5 worm cellular contexts compared by ENCODE assay signal in genomic region chrX:16300422-16300821, ce11.
TF ChIP-seq lines count a peak whose summit lies in the region.

No protein-coding gene starts in this region.

TF ChIP-seq in whole organism, L1 larva, 84 proteins besides CTCF, POLR2A, EP300 and RAD21 (continues in another document):
- TF ChIP-seq nhr-11 (tag; optimal IDR thresholded peaks at IDR 0.05; lab: Kevin White, UChicago) (no peak), nhr-90 (tag; optimal IDR thresholded peaks at IDR 0.05; lab: Kevin White, UChicago; ENCODE audit: poor library complexity) (peak; percentile 62), elt-2 (tag; optimal IDR thresholded peaks at IDR 0.05; lab: Kevin White, UChicago) (peak; percentile 31), skn-1 (tag; optimal IDR thresholded peaks at IDR 0.05; lab: Kevin White, UChicago) (no peak), sup-37 (GFP tag; optimal IDR thresholded peaks at IDR 0.05; lab: Kevin White, UChicago) (no peak), nhr-237 (tag; optimal IDR thresholded peaks at IDR 0.05; lab: Kevin White, UChicago) (no peak), lin-35 (GFP tag; optimal IDR thresholded peaks at IDR 0.05; lab: Kevin White, UChicago) (peak in 1 of 2 experiments; percentile 15), isw-1 (GFP tag; IDR thresholded peaks at IDR 0.05; lab: Robert Waterston, UW) (no peak), nhr-12 (tag; optimal IDR thresholded peaks at IDR 0.05; lab: Kevin White, UChicago) (no peak), nhr-19 (GFP tag; conservative IDR thresholded peaks at IDR 0.05; lab: Robert Waterston, UW) (0 out of 2 replicates have a peak, but pooled peaks have one; percentile 14), efl-3 (GFP tag; optimal IDR thresholded peaks at IDR 0.05; lab: Kevin White, UChicago) (no peak), unc-130 (tag; optimal IDR thresholded peaks at IDR 0.05; lab: Kevin White, UChicago) (no peak), irx-1 (tag; optimal IDR thresholded peaks at IDR 0.05; lab: Kevin White, UChicago) (peak; percentile 6), snu-23 (GFP tag; optimal IDR thresholded peaks at IDR 0.05; lab: Kevin White, UChicago) (no peak), mef-2 (tag; optimal IDR thresholded peaks at IDR 0.05; lab: Kevin White, UChicago) (no peak), nhr-20 (tag; optimal IDR thresholded peaks at IDR 0.05; lab: Kevin White, UChicago) (peak; percentile 30), ets-5 (GFP tag; IDR thresholded peaks at IDR 0.05; lab: Robert Waterston, UW) (no peak), ceh-82 (tag; optimal IDR thresholded peaks at IDR 0.05; lab: Kevin White, UChicago) (peak in 1 of 3 experiments; percentile 8)

TF ChIP-seq in whole organism, L2 larva, 48 proteins besides CTCF, POLR2A, EP300 and RAD21:
- TF ChIP-seq elt-1 (tag; optimal IDR thresholded peaks at IDR 0.05; lab: Kevin White, UChicago), result no peak
- TF ChIP-seq blmp-1 (tag; optimal IDR thresholded peaks at IDR 0.05; lab: Kevin White, UChicago; ENCODE audit: insufficient read depth), result no peak
- peak; percentile 2 for TF ChIP-seq nhr-21 (tag; optimal IDR thresholded peaks at IDR 0.05; lab: Kevin White, UChicago)
- peak; percentile 50 for TF ChIP-seq sma-3 (GFP tag; optimal IDR thresholded peaks at IDR 0.05; lab: Kevin White, UChicago)
- TF ChIP-seq C34F6.9 (tag; optimal IDR thresholded peaks at IDR 0.05; lab: Kevin White, UChicago), result no peak
- no peak for TF ChIP-seq ZK546.5 (tag; optimal IDR thresholded peaks at IDR 0.05; lab: Kevin White, UChicago)
- TF ChIP-seq mbf-1 (tag; optimal IDR thresholded peaks at IDR 0.05; lab: Kevin White, UChicago), result no peak
- no peak for TF ChIP-seq unc-62 (GFP tag; optimal IDR thresholded peaks at IDR 0.05; lab: Kevin White, UChicago)
- TF ChIP-seq ceh-82 (tag; optimal IDR thresholded peaks at IDR 0.05; lab: Kevin White, UChicago), result no peak
- TF ChIP-seq sma-9 (GFP tag; optimal IDR thresholded peaks at IDR 0.05; lab: Kevin White, UChicago), result peak; percentile 64
- no peak for TF ChIP-seq sma-9 (tag; optimal IDR thresholded peaks at IDR 0.05; lab: Kevin White, UChicago)
- peak; percentile 50 for TF ChIP-seq crh-2 (tag; optimal IDR thresholded peaks at IDR 0.05; lab: Kevin White, UChicago)
- TF ChIP-seq lin-13 (GFP tag; optimal IDR thresholded peaks at IDR 0.05; lab: Kevin White, UChicago), result peak; percentile 2
- TF ChIP-seq fos-1 (tag; optimal IDR thresholded peaks at IDR 0.05; lab: Kevin White, UChicago), result peak; percentile 5

TF ChIP-seq in whole organism, L3 larva, 47 proteins besides CTCF, POLR2A, EP300 and RAD21:
- TF ChIP-seq nhr-23 (tag; optimal IDR thresholded peaks at IDR 0.05; lab: Kevin White, UChicago), result peak; percentile 4
- peak; percentile 43 for TF ChIP-seq elt-2 (tag; optimal IDR thresholded peaks at IDR 0.05; lab: Kevin White, UChicago)
- no peak for TF ChIP-seq nhr-237 (tag; optimal IDR thresholded peaks at IDR 0.05; lab: Kevin White, UChicago)
- TF ChIP-seq pqm-1 (tag; optimal IDR thresholded peaks at IDR 0.05; lab: Kevin White, UChicago), result peak; percentile 21
- TF ChIP-seq nhr-25 (tag; optimal IDR thresholded peaks at IDR 0.05; lab: Kevin White, UChicago), result peak; percentile 14

TF ChIP-seq in whole organism, L4 larva, 104 proteins besides CTCF, POLR2A, EP300 and RAD21 (continues in another document):
- no peak for TF ChIP-seq Y75B8A.6 (GFP tag; IDR thresholded peaks at IDR 0.05; lab: Robert Waterston, UW)
- TF ChIP-seq nhr-28 (tag; optimal IDR thresholded peaks at IDR 0.05; lab: Kevin White, UChicago), result peak; percentile 12
- TF ChIP-seq zip-2 (tag; optimal IDR thresholded peaks at IDR 0.05; lab: Kevin White, UChicago), result peak; percentile 18
- TF ChIP-seq F49E8.2 (tag; optimal IDR thresholded peaks at IDR 0.05; lab: Kevin White, UChicago; ENCODE audit: borderline replicate concordance), result peak; percentile 25
- TF ChIP-seq daf-8 (GFP tag; IDR thresholded peaks at IDR 0.05; lab: Robert Waterston, UW), result no peak
- TF ChIP-seq lsy-2 (tag; optimal IDR thresholded peaks at IDR 0.05; lab: Kevin White, UChicago), result no peak
- no peak for TF ChIP-seq nhr-11 (tag; optimal IDR thresholded peaks at IDR 0.05; lab: Kevin White, UChicago)
- no peak for TF ChIP-seq egl-27 (tag; optimal IDR thresholded peaks at IDR 0.05; lab: Kevin White, UChicago)
- TF ChIP-seq dmd-8 (GFP tag; IDR thresholded peaks at IDR 0.05; lab: Robert Waterston, UW), result peak; percentile 82
- no peak for TF ChIP-seq aly-2 (tag; optimal IDR thresholded peaks at IDR 0.05; lab: Kevin White, UChicago)
- peak in 1 of 2 experiments; percentile 77 for TF ChIP-seq daf-16 (GFP tag; optimal IDR thresholded peaks at IDR 0.05; lab: Kevin White, UChicago)
- peak; percentile 59 for TF ChIP-seq daf-16 (tag; optimal IDR thresholded peaks at IDR 0.05; lab: Kevin White, UChicago)
- TF ChIP-seq D1046.2 (GFP tag; IDR thresholded peaks at IDR 0.05; lab: Robert Waterston, UW), result no peak
- TF ChIP-seq nhr-102 (tag; optimal IDR thresholded peaks at IDR 0.05; lab: Kevin White, UChicago), result peak; percentile 32
- peak; percentile 34; the same call in 1 of the 2 replicates for TF ChIP-seq ceh-44 (GFP tag; IDR thresholded peaks at IDR 0.05; lab: Robert Waterston, UW)
- no peak for TF ChIP-seq ceh-82 (tag; optimal IDR thresholded peaks at IDR 0.05; lab: Kevin White, UChicago)
- TF ChIP-seq nhr-237 (tag; optimal IDR thresholded peaks at IDR 0.05; lab: Kevin White, UChicago), result no peak
- peak; percentile 73 for TF ChIP-seq egl-43 (GFP tag; IDR thresholded peaks at IDR 0.05; lab: Robert Waterston, UW)
- TF ChIP-seq aha-1 (tag; lab: Kevin White, UChicago), result no peak
- TF ChIP-seq dmd-6 (GFP tag; IDR thresholded peaks at IDR 0.05; lab: Robert Waterston, UW), result peak; percentile 64
- TF ChIP-seq vab-7 (GFP tag; IDR thresholded peaks at IDR 0.05; lab: Robert Waterston, UW), result peak; percentile 70; the same call in 1 of the 2 replicates
- TF ChIP-seq php-3 (GFP tag; IDR thresholded peaks at IDR 0.05; lab: Robert Waterston, UW), result peak; percentile 36; the same call in 1 of the 2 replicates
- TF ChIP-seq lin-13 (GFP tag; optimal IDR thresholded peaks at IDR 0.05; lab: Kevin White, UChicago), result peak; percentile 1
- TF ChIP-seq ZK546.5 (tag; optimal IDR thresholded peaks at IDR 0.05; lab: Kevin White, UChicago), result no peak
- TF ChIP-seq pha-4 (GFP tag; IDR thresholded peaks at IDR 0.05; lab: Robert Waterston, UW), result peak; percentile 86; the same call in 1 of the 2 replicates
- no peak for TF ChIP-seq pha-4 (tag; optimal IDR thresholded peaks at IDR 0.05; lab: Kevin White, UChicago)
- TF ChIP-seq Y5F2A.4 (GFP tag; optimal IDR thresholded peaks at IDR 0.05; lab: Kevin White, UChicago), result no peak
- TF ChIP-seq F44E2.7 (GFP tag; IDR thresholded peaks at IDR 0.05; lab: Robert Waterston, UW), result peak; percentile 57; the same call in 1 of the 2 replicates
- no peak for TF ChIP-seq set-16 (GFP tag; IDR thresholded peaks at IDR 0.05; lab: Robert Waterston, UW)
- TF ChIP-seq nhr-6 (tag; optimal IDR thresholded peaks at IDR 0.05; lab: Kevin White, UChicago), result no peak

TF ChIP-seq in whole organism, young adult, 124 proteins besides CTCF, POLR2A, EP300 and RAD21 (continues in another document):
- no peak for TF ChIP-seq attf-3 (GFP tag; conservative IDR thresholded peaks at IDR 0.05; lab: Robert Waterston, UW)
- TF ChIP-seq hmg-1.2 (GFP tag; IDR thresholded peaks at IDR 0.05; lab: Robert Waterston, UW), result peak; percentile 59
- no peak for TF ChIP-seq hlh-12 (tag; optimal IDR thresholded peaks at IDR 0.05; lab: Kevin White, UChicago)
- TF ChIP-seq ccch-3 (GFP tag; optimal IDR thresholded peaks at IDR 0.05; lab: Kevin White, UChicago), result peak; percentile 12
- TF ChIP-seq nhr-90 (tag; optimal IDR thresholded peaks at IDR 0.05; lab: Kevin White, UChicago), result peak; percentile 63
- TF ChIP-seq Y53G8AR.9 (GFP tag; conservative IDR thresholded peaks at IDR 0.05; lab: Robert Waterston, UW), result no peak
- peak; percentile 74 for TF ChIP-seq snpc-1.3 (tag; optimal IDR thresholded peaks at IDR 0.05; lab: Kevin White, UChicago; ENCODE audit: insufficient read depth)
- no peak for TF ChIP-seq repo-1 (tag; optimal IDR thresholded peaks at IDR 0.05; lab: Kevin White, UChicago)
- 0 out of 2 replicates have a peak, but pooled peaks have one; percentile 52 for TF ChIP-seq cebp-2 (GFP tag; IDR thresholded peaks at IDR 0.05; lab: Robert Waterston, UW)
- peak; percentile 31 for TF ChIP-seq zim-3 (tag; optimal IDR thresholded peaks at IDR 0.05; lab: Kevin White, UChicago)
- peak; percentile 4 for TF ChIP-seq athp-1 (tag; optimal IDR thresholded peaks at IDR 0.05; lab: Kevin White, UChicago)
- peak; percentile 3 for TF ChIP-seq ztf-22 (GFP tag; optimal IDR thresholded peaks at IDR 0.05; lab: Kevin White, UChicago)
- TF ChIP-seq snpc-1.1 (tag; optimal IDR thresholded peaks at IDR 0.05; lab: Kevin White, UChicago; ENCODE audit: insufficient read depth), result peak; percentile 66
- peak; percentile 18 for TF ChIP-seq attf-5 (GFP tag; optimal IDR thresholded peaks at IDR 0.05; lab: Kevin White, UChicago)
- peak; percentile 23 for TF ChIP-seq ztf-18 (tag; optimal IDR thresholded peaks at IDR 0.05; lab: Kevin White, UChicago)
- peak; percentile 33 for TF ChIP-seq somi-1 (GFP tag; optimal IDR thresholded peaks at IDR 0.05; lab: Kevin White, UChicago)
- peak; percentile 63; the same call in 1 of the 2 replicates for TF ChIP-seq attf-6 (GFP tag; IDR thresholded peaks at IDR 0.05; lab: Robert Waterston, UW)
- peak; percentile 72 for TF ChIP-seq B0261.1 (tag; optimal IDR thresholded peaks at IDR 0.05; lab: Kevin White, UChicago)
- peak; percentile 6 for TF ChIP-seq chd-7 (tag; optimal IDR thresholded peaks at IDR 0.05; lab: Kevin White, UChicago)
- no peak for TF ChIP-seq ets-4 (GFP tag; optimal IDR thresholded peaks at IDR 0.05; lab: Kevin White, UChicago)
- TF ChIP-seq unc-62 (GFP tag; optimal IDR thresholded peaks at IDR 0.05; lab: Kevin White, UChicago), result no peak
- peak; percentile 72 for TF ChIP-seq snpc-3.4 (tag; optimal IDR thresholded peaks at IDR 0.05; lab: Kevin White, UChicago)
- TF ChIP-seq ceh-79 (tag; optimal IDR thresholded peaks at IDR 0.05; lab: Kevin White, UChicago), result peak; percentile 65
- no peak for TF ChIP-seq K11D2.4 (GFP tag; IDR thresholded peaks at IDR 0.05; lab: Robert Waterston, UW)
- TF ChIP-seq mcd-1 (GFP tag; IDR thresholded peaks at IDR 0.05; lab: Robert Waterston, UW), result no peak
- peak; percentile 72 for TF ChIP-seq ZK185.1 (tag; optimal IDR thresholded peaks at IDR 0.05; lab: Kevin White, UChicago; ENCODE audit: poor library complexity, severe bottlenecking)
- TF ChIP-seq ceh-58 (GFP tag; IDR thresholded peaks at IDR 0.05; lab: Robert Waterston, UW), result no peak
- no peak for TF ChIP-seq ztf-3 (GFP tag; optimal IDR thresholded peaks at IDR 0.05; lab: Kevin White, UChicago)
- TF ChIP-seq madf-10 (tag; optimal IDR thresholded peaks at IDR 0.05; lab: Kevin White, UChicago), result peak; percentile 53
- no peak for TF ChIP-seq F22D6.2 (tag; optimal IDR thresholded peaks at IDR 0.05; lab: Kevin White, UChicago)
- TF ChIP-seq madf-8 (GFP tag; conservative IDR thresholded peaks at IDR 0.05; lab: Robert Waterston, UW), result no peak
- TF ChIP-seq lin-26 (GFP tag; IDR thresholded peaks at IDR 0.05; lab: Robert Waterston, UW), result peak; percentile 89
- TF ChIP-seq ztf-25 (GFP tag; IDR thresholded peaks at IDR 0.05; lab: Robert Waterston, UW), result peak; percentile 69; the same call in 1 of the 2 replicates
